Fruit fly (Drosophila melanogaster): Measurements from ENCODE around the gene Arr2.

The Arr2 gene

DNA sequence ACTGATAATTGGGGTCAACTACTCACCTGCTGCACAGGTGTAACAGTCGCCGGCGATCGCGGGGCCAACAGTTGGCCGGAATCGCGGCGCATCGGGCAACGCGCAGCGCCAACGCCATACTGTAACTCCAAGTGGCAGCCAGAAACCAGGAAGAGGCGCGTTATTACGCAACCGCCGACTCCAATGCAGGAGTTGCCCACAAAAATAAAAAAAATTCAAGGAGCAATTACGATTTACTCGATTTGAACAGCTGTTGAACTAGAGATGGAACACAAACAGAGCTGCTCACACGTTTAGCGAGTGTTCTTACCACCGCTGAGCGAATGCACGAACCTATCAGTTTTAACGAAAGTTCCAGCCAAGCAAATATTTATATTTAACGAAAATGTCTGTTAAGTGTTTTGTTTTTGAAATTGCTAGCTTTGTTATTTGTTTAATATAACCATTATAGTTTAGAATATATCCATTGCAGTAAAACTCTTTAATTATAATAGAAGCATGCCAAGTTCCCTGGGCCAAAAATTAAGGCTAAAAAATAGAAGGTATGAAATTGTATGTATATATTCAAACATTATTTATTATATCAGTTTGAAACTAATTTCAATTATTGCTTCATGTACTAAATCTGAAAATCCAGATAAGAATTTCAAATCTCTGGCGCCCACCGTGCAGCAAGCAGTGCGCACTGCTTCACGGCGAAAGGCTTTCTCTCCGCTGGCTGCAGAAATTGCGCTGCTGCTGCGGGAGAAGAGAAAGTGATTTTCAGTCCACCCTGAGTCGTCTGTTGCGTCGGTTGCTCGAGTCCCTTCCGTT, 44.6 kb downstream of the Arr2 start, which contains the start of the genes CG5989 and CG6282 (continued):
- TF ChIP-seq CG2678 (tag; optimal IDR thresholded peaks at IDR 0.05) (no peak), nerfin-2 (GFP tag; IDR thresholded peaks at IDR 0.05; ENCODE audit: partially characterized antibody) (no peak), CG3995 (GFP tag; optimal IDR thresholded peaks at IDR 0.05) (no peak), CG17359 (tag; optimal IDR thresholded peaks at IDR 0.05) (no peak), BtbVII (GFP tag; optimal IDR thresholded peaks at IDR 0.05) (peak; percentile 17), HmgZ (tag; optimal IDR thresholded peaks at IDR 0.05) (no peak), CG32767 (GFP tag; IDR thresholded peaks at IDR 0.05) (no peak), Neu2 (GFP tag; optimal IDR thresholded peaks at IDR 0.05; ENCODE audit: borderline replicate concordance) (no peak), dan (GFP tag; IDR thresholded peaks at IDR 0.05) (no peak), stwl (tag; optimal IDR thresholded peaks at IDR 0.05) (peak; percentile 54), run (tag; optimal IDR thresholded peaks at IDR 0.05) (no peak), trem (tag; optimal IDR thresholded peaks at IDR 0.05) (peak; percentile 84), CG12659 (GFP tag; optimal IDR thresholded peaks at IDR 0.05) (peak; percentile 54), cad (GFP tag; optimal IDR thresholded peaks at IDR 0.05) (no peak), CG17802 (tag; optimal IDR thresholded peaks at IDR 0.05) (no peak), CG3407 (GFP tag; optimal IDR thresholded peaks at IDR 0.05) (peak; percentile 56), bowl (GFP tag; IDR thresholded peaks at IDR 0.05) (no peak), h (optimal IDR thresholded peaks at IDR 0.05) (no peak), CG10979 (tag; optimal IDR thresholded peaks at IDR 0.05) (peak; percentile 45), Sin3A (optimal IDR thresholded peaks at IDR 0.05) (peak; percentile 49), Xrp1 (GFP tag; IDR thresholded peaks at IDR 0.05) (peak; percentile 57), CG32532 (GFP tag; IDR thresholded peaks at IDR 0.05) (no peak), Sry-β (GFP tag; optimal IDR thresholded peaks at IDR 0.05) (no peak), Dip3 (GFP tag; optimal IDR thresholded peaks at IDR 0.05) (peak; percentile 32), sqz (GFP tag; optimal IDR thresholded peaks at IDR 0.05) (no peak), CG5245 (GFP tag; optimal IDR thresholded peaks at IDR 0.05) (no peak), CG10565 (GFP tag; optimal IDR thresholded peaks at IDR 0.05) (no peak), BEAF-32 (GFP tag; optimal IDR thresholded peaks at IDR 0.05) (peak; percentile 73), sc (optimal IDR thresholded peaks at IDR 0.05) (no peak), sc (GFP tag; optimal IDR thresholded peaks at IDR 0.05) (no peak), Lpt (GFP tag; optimal IDR thresholded peaks at IDR 0.05) (no peak), CG12299 (tag; optimal IDR thresholded peaks at IDR 0.05) (peak; percentile 32), CG31224 (GFP tag; IDR thresholded peaks at IDR 0.05) (no peak), lov (optimal IDR thresholded peaks at IDR 0.05) (no peak), lov (GFP tag; IDR thresholded peaks at IDR 0.05) (peak; percentile 68), CG2712 (tag; optimal IDR thresholded peaks at IDR 0.05) (peak; percentile 24), row (GFP tag; IDR thresholded peaks at IDR 0.05) (peak; percentile 65), CG1647 (GFP tag; optimal IDR thresholded peaks at IDR 0.05) (no peak), CG4328 (GFP tag; optimal IDR thresholded peaks at IDR 0.05) (no peak), Asciz (GFP tag; optimal IDR thresholded peaks at IDR 0.05) (no peak), chm (GFP tag; IDR thresholded peaks at IDR 0.05) (no peak), Max (GFP tag; optimal IDR thresholded peaks at IDR 0.05) (peak; percentile 52), CG8290 (GFP tag; optimal IDR thresholded peaks at IDR 0.05) (no peak), CG8290 (tag; optimal IDR thresholded peaks at IDR 0.05) (peak in 1 of 2 experiments; percentile 45), CG13424 (tag; optimal IDR thresholded peaks at IDR 0.05) (peak; percentile 39), zen (tag; optimal IDR thresholded peaks at IDR 0.05) (peak; percentile 26), eyg (GFP tag; optimal IDR thresholded peaks at IDR 0.05) (no peak), ken (GFP tag; IDR thresholded peaks at IDR 0.05) (peak; percentile 85), Dll (GFP tag; IDR thresholded peaks at IDR 0.05; ENCODE audit: partially characterized antibody) (peak; percentile 70; the same call in 3 of the 4 replicates), ab (GFP tag; optimal IDR thresholded peaks at IDR 0.05) (no peak), PHDP (tag; optimal IDR thresholded peaks at IDR 0.05) (no peak)

Measured in whole organism, embryonic.